Fruit fly (Drosophila melanogaster): ENCODE measurements around the gene smog.
A peak's percentile ranks its signal among the peaks of the same experiment; 100 is the strongest.

smog gene

dm6 chr2L:4896484-4897205 lies 44.0 kb downstream of the smog start:
- TF ChIP-seq cwo (GFP tag; optimal IDR thresholded peaks at IDR 0.05) (peak; percentile 58), CG11504 (tag; optimal IDR thresholded peaks at IDR 0.05) (no peak), ftz-f1 (GFP tag; optimal IDR thresholded peaks at IDR 0.05) (peak; percentile 8), CG6765 (GFP tag; optimal IDR thresholded peaks at IDR 0.05) (no peak), Fer3 (tag; optimal IDR thresholded peaks at IDR 0.05) (no peak), CG12219 (GFP tag; optimal IDR thresholded peaks at IDR 0.05) (no peak), sens (GFP tag) (peak; percentile 58), sqz (GFP tag; optimal IDR thresholded peaks at IDR 0.05) (no peak), chinmo (GFP tag; IDR thresholded peaks at IDR 0.05; ENCODE audit: partially characterized antibody) (0 out of 4 replicates have a peak, but pooled peaks have one; percentile 10), CG10543 (GFP tag; optimal IDR thresholded peaks at IDR 0.05) (peak; percentile 20), Fer2 (tag; optimal IDR thresholded peaks at IDR 0.05) (no peak), onecut (GFP tag; IDR thresholded peaks at IDR 0.05) (no peak), CrebB (tag; optimal IDR thresholded peaks at IDR 0.05) (no peak), sug (tag; optimal IDR thresholded peaks at IDR 0.05) (peak; percentile 22), kni (GFP tag; optimal IDR thresholded peaks at IDR 0.05) (no peak), Taf1 (GFP tag; IDR thresholded peaks at IDR 0.05) (no peak), CG16813 (GFP tag; IDR thresholded peaks at IDR 0.05; ENCODE audit: partially characterized antibody) (0 out of 3 replicates have a peak, but pooled peaks have one; percentile 8), Sry-δ (GFP tag; optimal IDR thresholded peaks at IDR 0.05) (no peak), abd-A (tag; optimal IDR thresholded peaks at IDR 0.05) (peak; percentile 30), grn (GFP tag; optimal IDR thresholded peaks at IDR 0.05) (no peak), Side (GFP tag; optimal IDR thresholded peaks at IDR 0.05) (no peak), NfI (GFP tag; optimal IDR thresholded peaks at IDR 0.05) (no peak), ranshi (GFP tag; IDR thresholded peaks at IDR 0.05) (no peak), CG15514 (GFP tag; optimal IDR thresholded peaks at IDR 0.05) (no peak), MESR4 (GFP tag; optimal IDR thresholded peaks at IDR 0.05) (no peak), gem (tag; optimal IDR thresholded peaks at IDR 0.05) (peak; percentile 58), CG34376 (GFP tag; optimal IDR thresholded peaks at IDR 0.05) (peak; percentile 84)

dm6 chr2L:4898165-4898564 lies 45.5 kb downstream of the smog start:
- peak; percentile 79 for TF ChIP-seq sd (tag; optimal IDR thresholded peaks at IDR 0.05)
- TF ChIP-seq ac (GFP tag; optimal IDR thresholded peaks at IDR 0.05), result no peak
- no peak for TF ChIP-seq CG18619 (GFP tag; optimal IDR thresholded peaks at IDR 0.05)
- TF ChIP-seq sens (GFP tag), result peak; percentile 24
- 0 out of 3 replicates have a peak, but pooled peaks have one; percentile 43 for TF ChIP-seq so (GFP tag; IDR thresholded peaks at IDR 0.05)
- TF ChIP-seq Usf (GFP tag; optimal IDR thresholded peaks at IDR 0.05), result no peak
- no peak for TF ChIP-seq CG30020 (tag; optimal IDR thresholded peaks at IDR 0.05)
- peak; percentile 61 for TF ChIP-seq CG12769 (tag; optimal IDR thresholded peaks at IDR 0.05)
- TF ChIP-seq CG6854 (GFP tag; optimal IDR thresholded peaks at IDR 0.05), result no peak
- TF ChIP-seq sr (GFP tag; IDR thresholded peaks at IDR 0.05), result peak; percentile 82
- TF ChIP-seq bowl (GFP tag; IDR thresholded peaks at IDR 0.05), result no peak
- TF ChIP-seq CG17802 (tag; optimal IDR thresholded peaks at IDR 0.05), result no peak
- no peak for TF ChIP-seq CG6765 (GFP tag; optimal IDR thresholded peaks at IDR 0.05)
- TF ChIP-seq CG14860 (GFP tag; IDR thresholded peaks at IDR 0.05; ENCODE audit: partially characterized antibody), result no peak
- TF ChIP-seq CG9437 (GFP tag; optimal IDR thresholded peaks at IDR 0.05), result no peak
- TF ChIP-seq cg (GFP tag; optimal IDR thresholded peaks at IDR 0.05), result no peak
- no peak for TF ChIP-seq Mad (GFP tag; optimal IDR thresholded peaks at IDR 0.05)
- peak; percentile 24 for TF ChIP-seq CG10543 (GFP tag; optimal IDR thresholded peaks at IDR 0.05)
- peak; percentile 49 for TF ChIP-seq gcm (GFP tag; optimal IDR thresholded peaks at IDR 0.05)
- peak; percentile 30 for TF ChIP-seq Blimp-1 (GFP tag; optimal IDR thresholded peaks at IDR 0.05)
- TF ChIP-seq eve (GFP tag; optimal IDR thresholded peaks at IDR 0.05), result no peak
- no peak for TF ChIP-seq CG4328 (GFP tag; optimal IDR thresholded peaks at IDR 0.05)
- no peak for TF ChIP-seq Neu2 (GFP tag; optimal IDR thresholded peaks at IDR 0.05; ENCODE audit: borderline replicate concordance)
- no peak for TF ChIP-seq repo (GFP tag; optimal IDR thresholded peaks at IDR 0.05)
- peak; percentile 39; the same call in 1 of the 2 replicates for TF ChIP-seq CG7372 (GFP tag; IDR thresholded peaks at IDR 0.05)
- TF ChIP-seq cwo (GFP tag; optimal IDR thresholded peaks at IDR 0.05), result peak; percentile 44
